Fruit fly (Drosophila melanogaster) whole organism, pupa: Measurements from ENCODE around the gene Lsd-1.

ENCODE experiments used
- CG10348 ChIP-seq: fragments of 200-800 bp; sonication (Bioruptor generic); IDR thresholded peaks from 2 replicates; pipeline ENCODE4 v1.3.6; 2022; ENCODE audit warnings: missing biosample characterization, missing genetic modification characterization
- CG12605 ChIP-seq: fragments of 200-800 bp; sonication (Bioruptor generic); IDR thresholded peaks from 2 replicates; pipeline ENCODE4 v1.3.6; 2022; ENCODE audit warnings: missing biosample characterization, missing genetic modification characterization
- CG13204 ChIP-seq: fragments of 200-800 bp; sonication (Bioruptor generic); optimal IDR thresholded peaks from 2 replicates; lab custom pipeline; 2018; ENCODE audit warnings: missing biosample characterization, mild to moderate bottlenecking, missing genetic modification characterization, moderate library complexity
- CG14655 ChIP-seq: fragments of 200-800 bp; sonication (Bioruptor generic); optimal IDR thresholded peaks from 3 replicates; lab custom pipeline; 2017; ENCODE audit warnings: mild to moderate bottlenecking, missing biosample characterization, missing genetic modification reagents, missing genetic modification characterization
- CG15710 ChIP-seq: fragments of 200-800 bp; sonication (Bioruptor generic); optimal IDR thresholded peaks from 2 replicates; lab custom pipeline; 2018; ENCODE audit warnings: missing biosample characterization, mild to moderate bottlenecking, missing genetic modification characterization, moderate library complexity
- CG17806 ChIP-seq: fragments of 200-800 bp; sonication (Bioruptor generic); optimal IDR thresholded peaks from 2 replicates; lab custom pipeline; 2018; ENCODE audit warnings: missing biosample characterization, mild to moderate bottlenecking, missing genetic modification characterization, moderate library complexity
- CG32121 ChIP-seq: fragments of 200-800 bp; sonication (Bioruptor generic); IDR thresholded peaks from 2 replicates; pipeline ENCODE4 v1.3.6; 2022; ENCODE audit warnings: missing biosample characterization, missing genetic modification characterization
- CG34367 ChIP-seq: fragments of 200-800 bp; sonication (Bioruptor generic); optimal IDR thresholded peaks from 2 replicates; lab custom pipeline; 2018; ENCODE audit warnings: missing biosample characterization, mild to moderate bottlenecking, missing genetic modification characterization
- CG4496 ChIP-seq: fragments of 200-800 bp; sonication (Bioruptor generic); IDR thresholded peaks from 3 replicates; pipeline ENCODE4 v1.3.6; 2022; ENCODE audit warnings: missing biosample characterization, missing genetic modification characterization
- CG8159 ChIP-seq: fragments of 200-800 bp; sonication (Bioruptor generic); optimal IDR thresholded peaks from 3 replicates; lab custom pipeline; 2018; ENCODE audit warnings: missing biosample characterization, mild to moderate bottlenecking, missing genetic modification characterization, moderate library complexity
- CG8301 ChIP-seq: fragments of 200-800 bp; sonication (Bioruptor generic); optimal IDR thresholded peaks from 2 replicates; lab custom pipeline; 2018; ENCODE audit warnings: missing biosample characterization, mild to moderate bottlenecking, missing genetic modification characterization
- CG9948 ChIP-seq: fragments of 200-800 bp; sonication (Bioruptor generic); optimal IDR thresholded peaks from 2 replicates; lab custom pipeline; 2018; ENCODE audit warnings: missing biosample characterization, mild to moderate bottlenecking, missing genetic modification characterization, moderate library complexity
- D1 ChIP-seq: fragments of 200-800 bp; sonication (Bioruptor generic); optimal IDR thresholded peaks from 2 replicates; lab custom pipeline; 2018; ENCODE audit warnings: missing biosample characterization, mild to moderate bottlenecking, missing genetic modification characterization, moderate library complexity
- EcR ChIP-seq: fragments of 200-800 bp; sonication (Bioruptor generic); optimal IDR thresholded peaks from 3 replicates; lab custom pipeline; 2019; ENCODE audit warnings: missing biosample characterization, missing genetic modification characterization, mild to moderate bottlenecking, moderate library complexity, missing genetic modification reagents
- Ets98B ChIP-seq: fragments of 200-800 bp; sonication (Bioruptor generic); IDR thresholded peaks from 2 replicates; pipeline ENCODE4 v1.3.6; 2022; ENCODE audit warnings: missing biosample characterization, missing genetic modification characterization
- Pif1A ChIP-seq: fragments of 200-800 bp; sonication (Bioruptor generic); optimal IDR thresholded peaks from 3 replicates; lab custom pipeline; 2016; ENCODE audit warnings: missing biosample characterization, missing genetic modification characterization
- Pif1B ChIP-seq: fragments of 200-800 bp; sonication (Bioruptor generic); optimal IDR thresholded peaks from 3 replicates; lab custom pipeline; 2016; ENCODE audit warnings: missing biosample characterization, missing genetic modification characterization
- Snoo ChIP-seq: fragments of 200-800 bp; sonication (Bioruptor generic); optimal IDR thresholded peaks from 3 replicates; lab custom pipeline; 2017; ENCODE audit warnings: missing biosample characterization, mild to moderate bottlenecking, missing genetic modification characterization, inconsistent platforms
- fd96Ca ChIP-seq: fragments of 200-800 bp; sonication (Bioruptor generic); IDR thresholded peaks from 3 replicates; pipeline ENCODE4 v1.3.6; 2022; ENCODE audit warnings: missing biosample characterization, missing genetic modification characterization
- gl ChIP-seq: fragments of 200-800 bp; sonication (Bioruptor generic); optimal IDR thresholded peaks from 2 replicates; lab custom pipeline; 2018; ENCODE audit warnings: missing biosample characterization, mild to moderate bottlenecking, missing genetic modification characterization
- rn ChIP-seq: fragments of 200-800 bp; sonication (Bioruptor generic); IDR thresholded peaks from 2 replicates; pipeline ENCODE4 v1.3.6; 2022; ENCODE audit warnings: missing biosample characterization, missing genetic modification characterization

Gene Lsd-1

dm6 chr3R:23783961-23784360 lies 20.3 kb downstream of the Lsd-1 start:
- TF ChIP-seq CG10348 (0 out of 2 replicates have a peak, but pooled peaks have one; percentile 40), Snoo (tag; lab: Kevin White, UChicago) (peak; percentile 62), CG8159 (peak; percentile 90), Pif1A (GFP tag; lab: Kevin White, UChicago) (peak; percentile 90), Ets98B (GFP tag; lab: Robert Waterston, UW) (peak; percentile 58; the same call in 1 of the 2 replicates), CG32121 (GFP tag; lab: Robert Waterston, UW) (peak; percentile 61; the same call in 1 of the 2 replicates), CG12605 (GFP tag; lab: Robert Waterston, UW) (peak; percentile 56), CG34367 (peak; percentile 85), rn (GFP tag; lab: Robert Waterston, UW) (peak; percentile 49; the same call in 1 of the 2 replicates), CG8301 (tag; lab: Kevin White, UChicago) (peak; percentile 89), fd96Ca (GFP tag; lab: Robert Waterston, UW) (peak; percentile 59; the same call in 2 of the 3 replicates), CG14655 (GFP tag; lab: Kevin White, UChicago) (peak; percentile 93), CG15710 (tag; lab: Kevin White, UChicago) (peak; percentile 90), CG13204 (GFP tag; lab: Kevin White, UChicago) (peak; percentile 77), D1 (tag; lab: Kevin White, UChicago) (peak; percentile 77), Pif1B (GFP tag; lab: Kevin White, UChicago) (peak; percentile 79), CG9948 (tag; lab: Kevin White, UChicago) (peak; percentile 92), CG4496 (GFP tag; lab: Robert Waterston, UW) (peak; percentile 83), EcR (peak; percentile 34), CG17806 (tag; lab: Kevin White, UChicago) (peak; percentile 89), gl (tag; lab: Kevin White, UChicago) (peak; percentile 59)

- no peak for TF ChIP-seq Pif1B (GFP tag; lab: Kevin White, UChicago)
- TF ChIP-seq Pif1A (GFP tag; lab: Kevin White, UChicago) = no peak
- TF ChIP-seq D1 (tag; lab: Kevin White, UChicago) = no peak
- no peak for TF ChIP-seq CG14655 (GFP tag; lab: Kevin White, UChicago)
- no peak for TF ChIP-seq CG10348
- TF ChIP-seq CG4496 (GFP tag; lab: Robert Waterston, UW) = no peak
- TF ChIP-seq CG9948 (tag; lab: Kevin White, UChicago) = no peak
- TF ChIP-seq CG17806 (tag; lab: Kevin White, UChicago) = no peak
- peak; percentile 68 for TF ChIP-seq gl (tag; lab: Kevin White, UChicago)
- TF ChIP-seq Snoo (tag; lab: Kevin White, UChicago) = no peak
- TF ChIP-seq Ets98B (GFP tag; lab: Robert Waterston, UW) = no peak
- TF ChIP-seq CG13204 (GFP tag; lab: Kevin White, UChicago) = peak; percentile 44
- no peak for TF ChIP-seq CG34367
- TF ChIP-seq rn (GFP tag; lab: Robert Waterston, UW) = no peak
- no peak for TF ChIP-seq CG15710 (tag; lab: Kevin White, UChicago)
- TF ChIP-seq EcR = peak; percentile 47
Measured at dm6 chr3R:23784925-23785680, 21.4 kb downstream of the Lsd-1 start.

- TF ChIP-seq Snoo (tag; lab: Kevin White, UChicago) (no peak), D1 (tag; lab: Kevin White, UChicago) (peak; percentile 50), fd96Ca (GFP tag; lab: Robert Waterston, UW) (peak; percentile 71; the same call in 2 of the 3 replicates), CG17806 (tag; lab: Kevin White, UChicago) (peak; percentile 33), EcR (no peak), CG32121 (GFP tag; lab: Robert Waterston, UW) (peak; percentile 39; the same call in 1 of the 2 replicates), CG10348 (no peak), CG8301 (tag; lab: Kevin White, UChicago) (peak; percentile 20), CG34367 (peak; percentile 21), CG14655 (GFP tag; lab: Kevin White, UChicago) (peak; percentile 77), rn (GFP tag; lab: Robert Waterston, UW) (peak; percentile 71), CG12605 (GFP tag; lab: Robert Waterston, UW) (no peak; the same call in 1 of the 2 replicates), CG8159 (peak; percentile 62), CG4496 (GFP tag; lab: Robert Waterston, UW) (peak; percentile 88), Pif1B (GFP tag; lab: Kevin White, UChicago) (peak; percentile 78), Pif1A (GFP tag; lab: Kevin White, UChicago) (peak; percentile 38), CG9948 (tag; lab: Kevin White, UChicago) (peak; percentile 63), CG15710 (tag; lab: Kevin White, UChicago) (peak; percentile 51), Ets98B (GFP tag; lab: Robert Waterston, UW) (peak; percentile 57), gl (tag; lab: Kevin White, UChicago) (peak; percentile 69), CG13204 (GFP tag; lab: Kevin White, UChicago) (no peak)
Measured at dm6 chr3R:23786768-23787631, 23.3 kb downstream of the Lsd-1 start.

- TF ChIP-seq CG8159 (no peak), EcR (peak; percentile 85)
Measured at dm6 chr3R:23787632-23787960, 23.9 kb downstream of the Lsd-1 start.
